Worm (Caenorhabditis elegans): ENCODE results near the gene ZK546.4.
A peak's percentile ranks its signal among the peaks of the same experiment; 100 is the strongest.

Gene ZK546.4

DNA sequence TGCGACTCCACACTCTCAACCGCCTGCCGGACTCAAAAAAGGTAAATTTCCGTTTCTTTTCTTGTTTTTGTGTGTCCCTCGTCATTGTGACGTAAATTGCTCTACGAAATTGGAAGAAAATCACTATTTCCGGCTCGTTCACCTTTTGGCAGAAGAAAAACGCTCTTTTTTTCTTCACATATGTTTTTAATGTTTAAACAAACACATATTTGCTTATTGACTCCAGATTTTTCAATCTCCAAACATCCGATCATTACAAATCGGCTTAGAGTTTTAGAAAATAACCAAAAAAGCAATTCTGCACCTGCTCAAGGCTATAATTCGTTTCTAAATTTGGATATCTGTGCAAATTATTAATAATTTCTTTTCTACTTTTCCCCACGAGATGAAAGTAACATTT lies 32.0 kb upstream of the ZK546.4 start:
- TF ChIP-seq F13H6.1 (tag; optimal IDR thresholded peaks at IDR 0.05) (no peak), sox-2 (GFP tag; IDR thresholded peaks at IDR 0.05) (no peak), Y22D7AL.16 (tag; optimal IDR thresholded peaks at IDR 0.05) (no peak), K02D7.2 (tag; optimal IDR thresholded peaks at IDR 0.05) (no peak), unc-55 (GFP tag; optimal IDR thresholded peaks at IDR 0.05) (no peak), mec-3 (tag; optimal IDR thresholded peaks at IDR 0.05; ENCODE audit: borderline replicate concordance) (no peak), zip-5 (tag; optimal IDR thresholded peaks at IDR 0.05) (no peak), tbx-2 (tag; optimal IDR thresholded peaks at IDR 0.05) (no peak), hlh-8 (tag; optimal IDR thresholded peaks at IDR 0.05) (no peak), npax-4 (tag; optimal IDR thresholded peaks at IDR 0.05) (no peak), ceh-2 (tag; optimal IDR thresholded peaks at IDR 0.05) (no peak), dve-1 (tag; optimal IDR thresholded peaks at IDR 0.05) (no peak), ceh-9 (tag; optimal IDR thresholded peaks at IDR 0.05) (no peak), ceh-30 (tag; optimal IDR thresholded peaks at IDR 0.05) (no peak), ceh-6 (GFP tag; optimal IDR thresholded peaks at IDR 0.05) (no peak), che-1 (tag; optimal IDR thresholded peaks at IDR 0.05) (no peak)

DNA sequence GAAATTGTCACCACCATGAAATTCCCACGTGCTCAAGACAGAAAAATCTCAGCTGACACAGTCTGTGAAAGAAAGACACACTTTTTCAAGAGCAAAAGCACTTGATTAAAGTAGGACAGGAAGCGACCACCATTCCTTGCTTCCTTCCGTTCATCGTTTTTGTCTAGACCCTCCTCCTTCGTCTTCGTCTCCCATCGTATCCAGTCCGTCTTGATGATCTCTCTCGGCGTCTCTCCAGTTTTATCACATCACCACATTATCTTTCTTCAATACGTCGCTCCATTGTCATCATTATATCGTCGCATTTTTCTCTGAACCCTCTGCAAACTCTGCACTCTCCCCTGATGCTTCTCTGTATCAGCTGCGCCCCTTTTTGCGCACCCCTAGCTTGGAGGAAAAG lies 29.7 kb upstream of the ZK546.4 start:
- TF ChIP-seq zip-5 (tag; optimal IDR thresholded peaks at IDR 0.05) (no peak), unc-55 (GFP tag; optimal IDR thresholded peaks at IDR 0.05) (peak; percentile 48), pax-1 (tag; optimal IDR thresholded peaks at IDR 0.05) (no peak), hlh-8 (tag; optimal IDR thresholded peaks at IDR 0.05) (no peak), unc-42 (tag; optimal IDR thresholded peaks at IDR 0.05) (peak; percentile 38), ceh-45 (GFP tag; IDR thresholded peaks at IDR 0.05) (no peak), unc-3 (GFP tag; conservative IDR thresholded peaks at IDR 0.05) (no peak), unc-3 (tag; optimal IDR thresholded peaks at IDR 0.05) (no peak), fax-1 (tag; optimal IDR thresholded peaks at IDR 0.05) (no peak), odd-2 (tag; optimal IDR thresholded peaks at IDR 0.05) (no peak), elt-2 (tag; optimal IDR thresholded peaks at IDR 0.05) (peak; percentile 22), ceh-18 (tag; optimal IDR thresholded peaks at IDR 0.05) (no peak), tbx-7 (tag; optimal IDR thresholded peaks at IDR 0.05) (no peak), ceh-22 (tag; optimal IDR thresholded peaks at IDR 0.05) (peak; percentile 19), gmeb-2 (tag; optimal IDR thresholded peaks at IDR 0.05) (no peak), ets-4 (tag; optimal IDR thresholded peaks at IDR 0.05) (no peak)

DNA sequence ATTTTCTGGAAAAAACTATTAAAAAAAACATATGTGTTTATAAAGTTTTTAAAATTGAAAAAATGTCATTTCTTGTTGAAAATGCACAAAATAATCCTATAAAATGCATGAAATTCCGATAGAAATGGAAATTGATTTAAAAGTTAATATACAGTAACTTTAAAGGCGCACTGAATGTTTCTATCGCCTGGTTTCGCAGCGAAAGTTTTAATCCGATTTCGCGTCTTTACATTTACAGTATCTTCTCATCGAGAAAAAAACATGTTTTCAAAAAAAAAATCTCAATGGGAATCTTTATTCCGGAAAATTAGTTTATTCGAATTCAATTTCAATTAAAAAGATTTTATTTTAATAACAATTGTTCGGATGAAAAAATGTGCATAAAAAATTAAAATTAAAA lies 23.6 kb upstream of the ZK546.4 start, which contains the start of gene R05F9.11:
Gene R05F9.11 (minus strand): TSS at position 5 of the 400 bp plus-strand sequence.
- TF ChIP-seq hlh-6 (tag; optimal IDR thresholded peaks at IDR 0.05): no peak
- no peak for TF ChIP-seq F13H6.1 (tag; optimal IDR thresholded peaks at IDR 0.05)
- TF ChIP-seq ceh-2 (tag; optimal IDR thresholded peaks at IDR 0.05): no peak
- no peak for TF ChIP-seq fkh-6 (tag; optimal IDR thresholded peaks at IDR 0.05)
- TF ChIP-seq unc-3 (GFP tag; conservative IDR thresholded peaks at IDR 0.05): no peak
- TF ChIP-seq unc-3 (tag; optimal IDR thresholded peaks at IDR 0.05): no peak
- TF ChIP-seq ets-4 (tag; optimal IDR thresholded peaks at IDR 0.05): no peak
- TF ChIP-seq unc-55 (GFP tag; optimal IDR thresholded peaks at IDR 0.05): no peak
- TF ChIP-seq lin-11 (tag; optimal IDR thresholded peaks at IDR 0.05): no peak
- TF ChIP-seq ceh-9 (tag; optimal IDR thresholded peaks at IDR 0.05): no peak
- no peak for TF ChIP-seq fax-1 (tag; optimal IDR thresholded peaks at IDR 0.05)
- no peak for TF ChIP-seq eyg-1 (tag; optimal IDR thresholded peaks at IDR 0.05)
- no peak for TF ChIP-seq ceh-48 (tag; optimal IDR thresholded peaks at IDR 0.05)
- no peak for TF ChIP-seq sox-4 (tag; optimal IDR thresholded peaks at IDR 0.05)
- no peak for TF ChIP-seq ref-2 (tag; optimal IDR thresholded peaks at IDR 0.05)
- TF ChIP-seq ttx-3 (tag; optimal IDR thresholded peaks at IDR 0.05): no peak
- TF ChIP-seq C08G9.2 (tag; optimal IDR thresholded peaks at IDR 0.05): no peak
- no peak for TF ChIP-seq lim-6 (tag; optimal IDR thresholded peaks at IDR 0.05)
- no peak for TF ChIP-seq madf-2 (tag; optimal IDR thresholded peaks at IDR 0.05)
- TF ChIP-seq pha-4 (tag; optimal IDR thresholded peaks at IDR 0.05): no peak
- TF ChIP-seq ztf-16 (tag; optimal IDR thresholded peaks at IDR 0.05): no peak
